Worm (Caenorhabditis elegans) whole organism, L4/young adult: ENCODE results near the gene Y11D7A.19.

Experiments used
- dao-5 ChIP-seq: sonication (generic microtip); optimal IDR thresholded peaks from 2 replicates; lab custom pipeline; 2016; ENCODE audit warnings: missing genotype, missing genetic modification characterization, moderate library complexity, missing compliant biosample characterization
- him-1 ChIP-seq: sonication (generic microtip); optimal IDR thresholded peaks from 2 replicates; lab custom pipeline; 2016; ENCODE audit warnings: missing genotype, missing genetic modification reagents, missing genetic modification characterization, missing compliant biosample characterization

DNA sequence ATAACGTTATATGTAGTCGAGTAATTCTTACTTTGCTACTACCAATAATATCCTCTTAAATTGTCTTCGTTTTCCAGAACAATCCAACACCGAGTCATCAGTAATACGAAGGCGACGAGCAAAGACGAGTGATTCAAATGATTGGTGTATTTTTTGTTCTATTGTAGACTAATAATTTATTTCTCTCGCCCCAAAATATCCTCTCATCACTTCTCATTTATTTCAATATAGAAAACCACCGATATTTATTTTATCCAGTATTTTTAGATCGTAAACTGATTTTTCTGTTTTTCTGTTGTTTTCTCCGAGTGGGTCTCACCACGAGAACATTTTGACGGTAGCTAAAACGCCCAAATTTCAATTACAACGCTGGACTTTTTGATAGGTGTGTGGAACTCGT lies 38.7 kb downstream of the Y11D7A.19 start:
- TF ChIP-seq him-1 (tag; lab: Kevin White, UChicago) (no peak), dao-5 (tag; lab: Kevin White, UChicago) (no peak)
